Worm (Caenorhabditis elegans) whole organism, late embryonic: ENCODE data around the gene ZK616.2.

Experiments
- C08G9.2 ChIP-seq: sonication (generic microtip); optimal IDR thresholded peaks from 2 replicates; lab custom pipeline; 2016; ENCODE audit warnings: mild to moderate bottlenecking, missing genetic modification characterization, moderate library complexity, missing compliant biosample characterization
- K09A11.1 ChIP-seq: sonication (generic microtip); optimal IDR thresholded peaks from 2 replicates; lab custom pipeline; 2017; ENCODE audit warnings: antibody characterized with exemption, mild to moderate bottlenecking, missing genetic modification characterization, missing compliant biosample characterization; ENCODE audit not compliant: insufficient read depth
- ahr-1 ChIP-seq: sonication (generic microtip); optimal IDR thresholded peaks from 2 replicates; lab custom pipeline; 2016; ENCODE audit warnings: missing genetic modification characterization, missing compliant biosample characterization
- ceh-14 ChIP-seq: sonication (generic microtip); optimal IDR thresholded peaks from 2 replicates; lab custom pipeline; 2016; ENCODE audit warnings: missing genotype, missing genetic modification characterization, missing compliant biosample characterization
- ceh-19 ChIP-seq: fragments of 200-800 bp; sonication (Bioruptor generic); optimal IDR thresholded peaks from 2 replicates; lab custom pipeline; 2018; ENCODE audit warnings: mild to moderate bottlenecking, missing genetic modification characterization, missing compliant biosample characterization
- ceh-34 ChIP-seq: sonication (generic microtip); optimal IDR thresholded peaks from 2 replicates; lab custom pipeline; 2016; ENCODE audit warnings: mild to moderate bottlenecking, missing genetic modification characterization, missing compliant biosample characterization
- ceh-45 ChIP-seq: fragments of 200-800 bp; sonication (Bioruptor generic); IDR thresholded peaks from 2 replicates; pipeline ENCODE4 v1.3.6; 2022; ENCODE audit warnings: missing genetic modification reagents, missing genetic modification characterization, missing compliant biosample characterization
- ceh-48 ChIP-seq: sonication (generic microtip); optimal IDR thresholded peaks from 2 replicates; lab custom pipeline; 2016; ENCODE audit warnings: missing genetic modification characterization, inconsistent platforms, missing compliant biosample characterization
- ceh-6 ChIP-seq: fragments of 200-800 bp; sonication (Bioruptor generic); optimal IDR thresholded peaks from 2 replicates; lab custom pipeline; 2018; ENCODE audit warnings: mild to moderate bottlenecking, missing genetic modification characterization, missing compliant biosample characterization
- che-1 ChIP-seq: sonication (generic microtip); optimal IDR thresholded peaks from 2 replicates; lab custom pipeline; 2016; ENCODE audit warnings: mild to moderate bottlenecking, missing genetic modification characterization, missing compliant biosample characterization
- dmd-4 ChIP-seq: sonication (generic microtip); optimal IDR thresholded peaks from 2 replicates; lab custom pipeline; 2016; ENCODE audit warnings: borderline replicate concordance, missing genetic modification characterization, missing compliant biosample characterization
- elt-2 ChIP-seq: sonication (generic microtip); optimal IDR thresholded peaks from 2 replicates; lab custom pipeline; 2016; ENCODE audit warnings: missing genetic modification reagents, missing genetic modification characterization, missing compliant biosample characterization
- ets-4 ChIP-seq: sonication (generic microtip); optimal IDR thresholded peaks from 2 replicates; lab custom pipeline; 2016; ENCODE audit warnings: missing genetic modification characterization, missing compliant biosample characterization
- fkh-6 ChIP-seq: sonication (generic microtip); optimal IDR thresholded peaks from 2 replicates; lab custom pipeline; 2016; ENCODE audit warnings: missing genetic modification characterization, missing compliant biosample characterization
- hlh-30 ChIP-seq: sonication (generic microtip); optimal IDR thresholded peaks from 2 replicates; lab custom pipeline; 2017; ENCODE audit warnings: antibody characterized with exemption, missing genetic modification characterization, missing compliant biosample characterization; ENCODE audit not compliant: insufficient read depth
- hlh-6 ChIP-seq: sonication (generic microtip); optimal IDR thresholded peaks from 2 replicates; lab custom pipeline; 2016; ENCODE audit warnings: missing genotype, missing genetic modification characterization, missing compliant biosample characterization
- mec-3 ChIP-seq: sonication (generic microtip); optimal IDR thresholded peaks from 2 replicates; lab custom pipeline; 2016; ENCODE audit warnings: borderline replicate concordance, missing genetic modification characterization, missing compliant biosample characterization
- nfya-1 ChIP-seq: sonication (generic microtip); optimal IDR thresholded peaks from 2 replicates; lab custom pipeline; 2017; ENCODE audit warnings: missing genetic modification characterization, mild to moderate bottlenecking, missing compliant biosample characterization, antibody characterized with exemption, moderate library complexity
- nhr-11 ChIP-seq: fragments of 150-350 bp; optimal IDR thresholded peaks from 2 replicates; lab custom pipeline; 2014; ENCODE audit warnings: missing biosample characterization, missing genetic modification characterization
- nhr-232 ChIP-seq: sonication (generic microtip); optimal IDR thresholded peaks from 2 replicates; lab custom pipeline; 2016; ENCODE audit warnings: missing genetic modification characterization, missing compliant biosample characterization
- odd-2 ChIP-seq: sonication (generic microtip); optimal IDR thresholded peaks from 2 replicates; lab custom pipeline; 2017; ENCODE audit warnings: antibody characterized with exemption, mild to moderate bottlenecking, missing genetic modification characterization, missing compliant biosample characterization
- pat-9 ChIP-seq: fragments of 200-800 bp; sonication (Bioruptor generic); optimal IDR thresholded peaks from 2 replicates; lab custom pipeline; 2018; ENCODE audit warnings: mild to moderate bottlenecking, missing genetic modification characterization, moderate library complexity, missing compliant biosample characterization
- pax-1 ChIP-seq: fragments of 150-350 bp; optimal IDR thresholded peaks from 2 replicates; lab custom pipeline; 2014; ENCODE audit warnings: missing biosample characterization, missing genetic modification characterization
- pha-4 ChIP-seq: fragments of 150-350 bp; optimal IDR thresholded peaks from 2 replicates; lab custom pipeline; 2018; ENCODE audit warnings: missing biosample characterization, missing genetic modification reagents, missing genetic modification characterization
- pros-1 ChIP-seq: fragments of 150-350 bp; optimal IDR thresholded peaks from 2 replicates; lab custom pipeline; 2014; ENCODE audit warnings: missing biosample characterization, missing genetic modification reagents, missing genetic modification characterization
- ref-2 ChIP-seq: sonication (generic microtip); optimal IDR thresholded peaks from 2 replicates; lab custom pipeline; 2016; ENCODE audit warnings: missing genetic modification characterization, missing compliant biosample characterization
- rnt-1 ChIP-seq: sonication (generic microtip); optimal IDR thresholded peaks from 2 replicates; lab custom pipeline; 2016; ENCODE audit warnings: missing genetic modification characterization, missing compliant biosample characterization
- sdc-2 ChIP-seq: sonication (generic microtip); optimal IDR thresholded peaks from 2 replicates; lab custom pipeline; 2016; ENCODE audit warnings: missing genotype, missing genetic modification characterization, missing compliant biosample characterization
- sox-2 ChIP-seq: fragments of 200-800 bp; sonication (Bioruptor generic); IDR thresholded peaks from 2 replicates; pipeline ENCODE4 v1.3.6; 2022; ENCODE audit warnings: missing genetic modification reagents, missing genetic modification characterization, missing compliant biosample characterization
- sox-4 ChIP-seq: sonication (generic microtip); optimal IDR thresholded peaks from 2 replicates; lab custom pipeline; 2017; ENCODE audit warnings: mild to moderate bottlenecking, missing genetic modification characterization, inconsistent platforms, missing compliant biosample characterization
- syd-9 ChIP-seq: sonication (generic microtip); optimal IDR thresholded peaks from 2 replicates; lab custom pipeline; 2016; ENCODE audit warnings: mild to moderate bottlenecking, missing genetic modification characterization, moderate library complexity, missing compliant biosample characterization
- ttx-3 ChIP-seq: sonication (generic microtip); optimal IDR thresholded peaks from 2 replicates; lab custom pipeline; 2016; ENCODE audit warnings: missing genetic modification reagents, missing genetic modification characterization, missing compliant biosample characterization
- unc-3 ChIP-seq, 2 experiments: fragments of 200-800 bp in 1 of 2; sonication (Bioruptor generic) in 1 of 2; sonication (generic microtip) in 1 of 2; conservative IDR thresholded peaks in 1 of 2; optimal IDR thresholded peaks in 1 of 2; 2 replicates each; pipeline versions ENCODE4 v1.3.6 to Lab custom; 2016 to 2022; ENCODE audit warnings: missing compliant biosample characterization in 2 of 2, missing genetic modification characterization in 2 of 2, missing genetic modification reagents in 1 of 2
- unc-42 ChIP-seq: sonication (generic microtip); optimal IDR thresholded peaks from 2 replicates; lab custom pipeline; 2016; ENCODE audit warnings: missing genotype, missing genetic modification characterization, missing compliant biosample characterization

Gene ZK616.2

ce11 chrIV:5411120-5411519, 13.5 kb downstream of the ZK616.2 start, which contains the start of gene ZK616.65:
Gene ZK616.65 (minus strand): TSS chrIV:5411220.
- no peak for TF ChIP-seq pha-4 (tag; lab: Kevin White, UChicago)
- no peak for TF ChIP-seq sdc-2 (tag; lab: Kevin White, UChicago)
- TF ChIP-seq mec-3 (tag; lab: Kevin White, UChicago) = no peak
- no peak for TF ChIP-seq sox-4
- TF ChIP-seq ahr-1 (tag; lab: Kevin White, UChicago) = no peak
- no peak for TF ChIP-seq nhr-232
- TF ChIP-seq pros-1 (tag; lab: Kevin White, UChicago) = no peak
- no peak for TF ChIP-seq pat-9 (tag; lab: Kevin White, UChicago)
- TF ChIP-seq odd-2 (tag; lab: Kevin White, UChicago) = no peak
- TF ChIP-seq ttx-3 (tag; lab: Kevin White, UChicago) = no peak
- TF ChIP-seq che-1 (tag; lab: Kevin White, UChicago) = no peak
- TF ChIP-seq rnt-1 (tag; lab: Kevin White, UChicago) = no peak
- no peak for TF ChIP-seq ceh-34 (tag; lab: Kevin White, UChicago)
- no peak for TF ChIP-seq hlh-6 (tag; lab: Kevin White, UChicago)
- no peak for TF ChIP-seq elt-2
- no peak for TF ChIP-seq unc-42 (tag; lab: Kevin White, UChicago)
- no peak for TF ChIP-seq K09A11.1

DNA sequence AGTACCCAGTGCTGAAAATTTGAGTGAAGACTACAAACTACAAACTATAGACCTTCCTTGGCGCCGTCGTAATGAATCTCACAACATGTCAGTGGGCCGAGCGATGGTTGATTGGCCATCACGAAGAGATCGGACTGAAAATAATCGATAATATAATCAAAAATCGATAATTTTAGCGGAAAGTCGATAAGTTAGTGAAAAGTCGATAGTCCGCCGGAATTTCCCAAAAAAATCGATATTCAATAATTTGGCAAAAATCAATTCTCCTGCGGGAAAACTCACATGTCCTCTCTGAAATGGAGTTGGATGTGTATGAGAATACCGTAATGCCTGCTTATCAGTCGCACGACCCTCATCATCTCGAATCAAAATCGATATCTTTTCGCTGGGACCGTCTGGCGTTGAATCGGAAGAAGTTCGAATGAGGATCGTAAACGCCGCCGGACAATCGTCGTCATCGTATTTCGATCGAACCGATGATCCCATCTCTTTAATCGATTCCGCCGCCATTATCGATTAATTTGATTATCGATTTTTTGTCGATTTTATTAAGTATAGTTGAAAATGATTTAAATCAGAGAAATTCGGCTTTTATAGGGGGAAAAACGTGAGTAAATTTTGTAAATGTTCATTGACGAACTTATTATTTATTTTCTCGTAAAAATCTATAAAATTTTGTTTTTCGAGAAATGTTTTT, 14.2 kb downstream of the ZK616.2 start, which contains the start of gene ZK616.8:
TSS of gene ZK616.8 (minus strand) at position 553 of the 697 bp plus-strand sequence.
- TF ChIP-seq nhr-11 (tag; lab: Kevin White, UChicago) (no peak), sox-2 (GFP tag; lab: Robert Waterston, UW) (no peak), pros-1 (tag; lab: Kevin White, UChicago) (no peak), ceh-48 (tag; lab: Kevin White, UChicago) (no peak), ceh-6 (GFP tag; lab: Kevin White, UChicago) (no peak), nfya-1 (no peak), pax-1 (no peak), C08G9.2 (tag; lab: Kevin White, UChicago) (no peak), unc-3 (GFP tag; conservative IDR thresholded peaks at IDR 0.05; lab: Robert Waterston, UW) (no peak), unc-3 (tag; optimal IDR thresholded peaks at IDR 0.05; lab: Kevin White, UChicago) (no peak), ceh-45 (GFP tag; lab: Robert Waterston, UW) (no peak), dmd-4 (tag; lab: Kevin White, UChicago) (no peak), syd-9 (tag; lab: Kevin White, UChicago) (no peak), ceh-19 (GFP tag; lab: Kevin White, UChicago) (no peak), ahr-1 (tag; lab: Kevin White, UChicago) (no peak), K09A11.1 (no peak), fkh-6 (no peak), hlh-30 (tag; lab: Kevin White, UChicago) (no peak), ceh-14 (tag; lab: Kevin White, UChicago) (no peak)

DNA sequence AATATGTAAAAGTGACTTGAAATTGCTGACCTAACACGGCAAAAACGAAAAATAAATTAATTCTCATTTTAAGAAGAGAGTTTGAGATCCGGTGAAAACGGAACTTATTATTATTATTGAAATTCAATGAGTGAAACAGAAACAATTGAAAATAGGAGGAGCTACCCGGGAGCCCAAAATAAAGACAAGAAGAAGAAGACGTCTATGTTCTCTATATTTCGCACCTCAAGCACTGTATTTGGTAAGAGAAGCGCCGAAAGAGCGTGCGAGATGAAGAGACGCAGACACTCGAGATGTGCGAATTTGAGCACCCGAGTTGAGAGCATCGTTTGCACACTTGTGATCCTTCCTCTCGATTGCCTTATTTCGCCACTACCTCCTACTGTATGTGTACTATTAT, 18.1 kb downstream of the ZK616.2 start, which contains the start of gene spp-7:
TSS of gene spp-7 (minus strand) at position 101 of the 400 bp plus-strand sequence.
- TF ChIP-seq che-1 (tag; lab: Kevin White, UChicago) (no peak), fkh-6 (no peak), elt-2 (no peak), ets-4 (tag; lab: Kevin White, UChicago) (no peak), ref-2 (no peak)

DNA sequence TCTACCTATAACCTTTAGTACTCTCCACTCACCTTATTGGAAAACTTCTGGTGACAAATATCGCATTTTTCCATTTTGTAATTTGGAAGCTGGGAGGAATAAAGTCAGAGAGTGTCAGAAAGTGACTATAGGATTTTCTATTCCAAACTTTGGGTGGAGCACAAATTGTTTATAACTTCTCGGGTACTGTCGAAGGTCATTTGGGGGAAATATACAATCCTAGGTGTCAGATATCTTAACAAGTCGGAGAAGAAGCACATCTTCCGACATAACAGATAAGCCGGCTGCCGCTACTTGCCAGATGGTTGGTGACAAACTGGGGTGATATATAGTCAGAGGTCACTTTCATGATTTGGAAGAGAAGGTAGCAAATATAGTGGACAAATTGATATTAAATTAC, 21.5 kb downstream of the ZK616.2 start, which contains the start of gene ehn-3:
TSS of gene ehn-3 (minus strand) at position 101 of the 400 bp plus-strand sequence.
- no peak for TF ChIP-seq ceh-45 (GFP tag; lab: Robert Waterston, UW)
